Worm (Caenorhabditis elegans): ENCODE results near the gene T25D10.4.
A peak's percentile ranks its signal among the peaks of the same experiment; 100 is the strongest.

Gene T25D10.4

DNA sequence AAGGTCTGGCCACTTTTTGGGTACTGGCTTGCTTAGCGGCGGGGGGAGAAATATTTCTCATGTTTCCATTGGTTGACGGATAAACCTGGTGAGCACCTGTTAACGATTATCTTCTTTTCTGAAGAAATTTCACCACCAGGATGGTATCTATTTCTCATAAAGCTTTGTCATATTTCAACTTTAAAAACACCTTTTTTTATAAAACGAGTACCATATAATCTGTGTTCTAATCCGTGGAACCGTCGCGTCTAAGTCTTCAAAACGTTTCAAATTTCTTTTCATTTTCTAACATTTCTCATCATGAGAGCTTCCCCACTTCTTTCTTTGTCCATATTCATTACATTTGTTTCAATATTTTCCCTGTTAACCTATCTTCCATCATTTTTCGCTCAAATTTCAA, 15.9 kb upstream of the T25D10.4 start, which contains the start of gene col-75:
Gene col-75 (plus strand): TSS at position 301 of the 400 bp plus-strand sequence.
- TF ChIP-seq tbx-2 (tag; optimal IDR thresholded peaks at IDR 0.05) (no peak), ztf-11 (tag; optimal IDR thresholded peaks at IDR 0.05) (no peak), egl-27 (tag; optimal IDR thresholded peaks at IDR 0.05) (no peak), R02D3.7 (tag; optimal IDR thresholded peaks at IDR 0.05) (no peak), ztf-4 (tag; optimal IDR thresholded peaks at IDR 0.05) (no peak)

ce11 chrII:6422812-6423211, 12.7 kb upstream of the T25D10.4 start, which contains the start of gene K03H9.3:
TSS of gene K03H9.3 (plus strand) at chrII:6423112.
- no peak for TF ChIP-seq lsy-12 (tag; optimal IDR thresholded peaks at IDR 0.05)

DNA sequence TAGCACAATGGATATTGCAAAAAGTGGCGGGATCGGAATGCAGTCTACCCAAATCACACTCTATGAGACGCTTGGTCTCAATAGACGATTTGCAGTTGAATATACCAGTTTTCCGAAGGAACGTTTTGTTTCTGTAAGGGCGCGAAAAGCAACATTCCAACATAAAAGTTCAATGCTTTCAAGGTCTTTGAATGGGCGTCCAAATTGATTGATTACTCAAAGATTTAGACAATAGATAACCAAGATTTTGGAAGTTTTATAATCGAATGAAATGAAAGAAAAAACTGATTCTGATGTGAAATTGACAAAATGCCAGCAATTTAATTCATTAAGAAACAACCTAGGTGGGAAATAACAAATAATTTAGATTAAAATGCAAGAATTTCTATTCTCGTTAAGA, 9.1 kb upstream of the T25D10.4 start:
- TF ChIP-seq nhr-25 (tag; optimal IDR thresholded peaks at IDR 0.05), result peak; percentile 76
- TF ChIP-seq elt-1 (tag; optimal IDR thresholded peaks at IDR 0.05), result peak; percentile 66
- no peak for TF ChIP-seq jun-1 (tag; optimal IDR thresholded peaks at IDR 0.05)

ce11 chrII:6417999-6418398, 7.9 kb upstream of the T25D10.4 start:
- TF ChIP-seq nhr-76 (tag; optimal IDR thresholded peaks at IDR 0.05) (no peak), aly-2 (tag; optimal IDR thresholded peaks at IDR 0.05) (no peak), ztf-11 (tag; optimal IDR thresholded peaks at IDR 0.05) (no peak), jun-1 (tag; optimal IDR thresholded peaks at IDR 0.05) (no peak), lin-39 (tag; optimal IDR thresholded peaks at IDR 0.05) (no peak)

DNA sequence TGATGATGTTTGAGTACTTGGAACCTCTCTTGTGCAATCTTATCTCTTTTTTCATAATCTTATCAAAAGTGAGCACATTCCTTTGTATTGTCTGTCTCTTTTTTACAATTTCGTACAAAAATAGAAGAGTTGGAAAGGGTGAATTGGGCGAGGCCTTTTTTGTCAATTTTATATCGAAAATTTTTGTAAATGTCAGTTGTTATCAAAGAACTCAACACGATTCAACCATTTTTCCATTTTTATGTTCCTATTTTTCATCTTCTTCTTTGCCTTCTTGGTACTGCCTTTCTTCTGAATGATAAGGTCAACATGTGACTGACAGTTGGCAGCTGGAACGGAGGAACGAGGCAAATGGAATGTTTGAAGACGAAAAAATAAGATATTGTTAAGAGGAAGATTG, 3.7 kb upstream of the T25D10.4 start:
- TF ChIP-seq nhr-11 (tag; optimal IDR thresholded peaks at IDR 0.05), result no peak
- no peak for TF ChIP-seq unc-62 (GFP tag; optimal IDR thresholded peaks at IDR 0.05)
- TF ChIP-seq nhr-12 (tag; optimal IDR thresholded peaks at IDR 0.05), result no peak
- no peak for TF ChIP-seq nhr-76 (tag; optimal IDR thresholded peaks at IDR 0.05)
- no peak for TF ChIP-seq ceh-28 (tag; optimal IDR thresholded peaks at IDR 0.05)
- no peak for TF ChIP-seq zag-1 (tag; optimal IDR thresholded peaks at IDR 0.05)
- TF ChIP-seq elt-2 (tag; optimal IDR thresholded peaks at IDR 0.05), result peak; percentile 98
- TF ChIP-seq daf-12 (tag; optimal IDR thresholded peaks at IDR 0.05), result no peak
- TF ChIP-seq nhr-25 (tag; optimal IDR thresholded peaks at IDR 0.05), result no peak
- no peak for TF ChIP-seq egl-27 (tag; optimal IDR thresholded peaks at IDR 0.05)
- TF ChIP-seq snpc-4 (tag; optimal IDR thresholded peaks at IDR 0.05), result no peak
- no peak for TF ChIP-seq R02D3.7 (tag; optimal IDR thresholded peaks at IDR 0.05)
- no peak for TF ChIP-seq eor-1 (tag; optimal IDR thresholded peaks at IDR 0.05)
- peak; percentile 70 for TF ChIP-seq pqm-1 (tag; optimal IDR thresholded peaks at IDR 0.05)
- TF ChIP-seq mdl-1 (tag; optimal IDR thresholded peaks at IDR 0.05), result no peak
- TF ChIP-seq nhr-28 (tag; optimal IDR thresholded peaks at IDR 0.05), result no peak
- peak; percentile 49 for TF ChIP-seq jun-1 (tag; optimal IDR thresholded peaks at IDR 0.05)
- TF ChIP-seq skn-1 (tag; optimal IDR thresholded peaks at IDR 0.05), result no peak
- TF ChIP-seq ztf-11 (tag; optimal IDR thresholded peaks at IDR 0.05), result no peak
- TF ChIP-seq ZK546.5 (tag; optimal IDR thresholded peaks at IDR 0.05), result no peak
- TF ChIP-seq pha-4 (tag; optimal IDR thresholded peaks at IDR 0.05), result peak; percentile 29
- TF ChIP-seq elt-3 (tag; optimal IDR thresholded peaks at IDR 0.05), result no peak
- no peak for TF ChIP-seq aly-2 (tag; optimal IDR thresholded peaks at IDR 0.05)
- no peak for TF ChIP-seq ztf-4 (tag; optimal IDR thresholded peaks at IDR 0.05)
- no peak for TF ChIP-seq mml-1 (tag; optimal IDR thresholded peaks at IDR 0.05)
- TF ChIP-seq tbx-2 (tag; optimal IDR thresholded peaks at IDR 0.05), result no peak
- TF ChIP-seq fkh-2 (tag; optimal IDR thresholded peaks at IDR 0.05), result no peak
- TF ChIP-seq nhr-77 (tag; optimal IDR thresholded peaks at IDR 0.05), result no peak

DNA sequence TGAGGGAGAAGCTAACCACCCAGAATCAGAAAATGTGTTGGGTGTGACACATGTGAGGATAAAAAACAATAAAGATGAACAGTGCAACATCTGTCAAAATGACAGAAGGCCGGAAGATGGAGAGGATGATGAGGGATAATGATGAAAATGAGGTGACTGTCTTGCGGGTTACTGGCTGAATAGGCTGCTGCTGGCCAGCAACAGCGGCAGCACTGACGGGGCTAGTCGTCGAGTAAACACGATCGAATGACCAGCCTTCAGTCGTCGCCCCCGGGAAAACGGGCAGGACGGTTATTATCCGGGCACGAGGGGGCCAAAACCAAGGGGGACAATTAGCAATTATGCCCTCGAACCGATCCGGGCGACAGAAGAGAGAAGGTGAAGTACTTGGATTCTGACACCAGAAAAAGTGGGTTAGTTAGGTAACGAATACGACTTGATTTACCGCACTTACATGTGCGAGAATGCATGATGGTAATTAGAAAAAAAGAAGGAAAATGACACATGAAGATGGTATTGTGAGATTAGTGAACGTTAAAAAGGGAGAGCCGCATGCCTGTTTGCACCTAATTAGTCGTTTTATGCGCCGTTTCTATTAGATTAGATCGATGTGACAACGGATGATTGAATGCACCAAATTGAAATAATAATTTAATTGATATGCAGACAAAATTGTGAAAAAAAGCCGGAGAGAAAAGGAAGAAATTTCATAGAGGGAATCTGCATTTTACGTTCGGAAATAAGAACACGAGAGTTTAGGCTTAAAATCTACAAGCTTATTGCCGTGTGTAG, 1.8 kb upstream of the T25D10.4 start:
- TF ChIP-seq tbx-2 (tag; optimal IDR thresholded peaks at IDR 0.05), result no peak
- TF ChIP-seq fos-1 (tag; optimal IDR thresholded peaks at IDR 0.05), result no peak
- TF ChIP-seq fkh-10 (GFP tag; optimal IDR thresholded peaks at IDR 0.05), result no peak
- TF ChIP-seq daf-12 (tag; optimal IDR thresholded peaks at IDR 0.05), result no peak
- no peak for TF ChIP-seq unc-62 (GFP tag; optimal IDR thresholded peaks at IDR 0.05)
- TF ChIP-seq nhr-237 (tag; optimal IDR thresholded peaks at IDR 0.05), result no peak
- TF ChIP-seq nhr-25 (tag; optimal IDR thresholded peaks at IDR 0.05), result no peak
- TF ChIP-seq mml-1 (tag; optimal IDR thresholded peaks at IDR 0.05), result no peak
- no peak for TF ChIP-seq elt-1 (tag; optimal IDR thresholded peaks at IDR 0.05)
- no peak for TF ChIP-seq nhr-77 (tag; optimal IDR thresholded peaks at IDR 0.05)
- TF ChIP-seq mdl-1 (tag; optimal IDR thresholded peaks at IDR 0.05), result no peak
- TF ChIP-seq R02D3.7 (tag; optimal IDR thresholded peaks at IDR 0.05), result no peak
- TF ChIP-seq nhr-76 (tag; optimal IDR thresholded peaks at IDR 0.05), result no peak
- no peak for TF ChIP-seq ztf-4 (tag; optimal IDR thresholded peaks at IDR 0.05)
- no peak for TF ChIP-seq ceh-82 (tag; optimal IDR thresholded peaks at IDR 0.05)
- TF ChIP-seq ZK546.5 (tag; optimal IDR thresholded peaks at IDR 0.05), result no peak
- no peak for TF ChIP-seq ceh-16 (tag; optimal IDR thresholded peaks at IDR 0.05)
